Worm (Caenorhabditis elegans) whole organism, L2 larva: ENCODE data around the gene F44G4.5.

Experiments
- C34F6.9 ChIP-seq: fragments of 150-350 bp; optimal IDR thresholded peaks from 2 replicates; lab custom pipeline; 2014; ENCODE audit warnings: missing biosample characterization, missing genetic modification characterization
- F13H6.1 ChIP-seq: sonication (generic microtip); optimal IDR thresholded peaks from 2 replicates; lab custom pipeline; 2016; ENCODE audit warnings: missing genetic modification characterization, missing compliant biosample characterization
- R02D3.7 ChIP-seq: fragments of 150-350 bp; optimal IDR thresholded peaks from 2 replicates; lab custom pipeline; 2014; ENCODE audit warnings: missing biosample characterization, missing genetic modification characterization
- ZK546.5 ChIP-seq: sonication (generic microtip); optimal IDR thresholded peaks from 2 replicates; lab custom pipeline; 2017; ENCODE audit warnings: missing biosample characterization, missing genetic modification characterization
- alr-1 ChIP-seq: fragments of 150-350 bp; optimal IDR thresholded peaks from 2 replicates; lab custom pipeline; 2014; ENCODE audit warnings: missing biosample characterization, missing genetic modification characterization
- blmp-1 ChIP-seq: sonication (generic microtip); optimal IDR thresholded peaks from 2 replicates; lab custom pipeline; 2017; ENCODE audit warnings: missing genetic modification characterization, mild to moderate bottlenecking, missing compliant biosample characterization, antibody characterized with exemption, moderate library complexity; ENCODE audit not compliant: insufficient read depth
- ceh-16 ChIP-seq: fragments of 150-350 bp; optimal IDR thresholded peaks from 2 replicates; lab custom pipeline; 2014; ENCODE audit warnings: missing biosample characterization, missing genetic modification characterization
- dmd-4 ChIP-seq: sonication (generic microtip); optimal IDR thresholded peaks from 2 replicates; lab custom pipeline; 2017; ENCODE audit warnings: missing biosample characterization, missing genetic modification characterization
- fos-1 ChIP-seq: fragments of 150-350 bp; optimal IDR thresholded peaks from 2 replicates; lab custom pipeline; 2014; ENCODE audit warnings: missing biosample characterization, missing genetic modification characterization
- gmeb-1 ChIP-seq: fragments of 150-350 bp; optimal IDR thresholded peaks from 2 replicates; lab custom pipeline; 2014; ENCODE audit warnings: missing biosample characterization, missing genetic modification characterization
- lin-11 ChIP-seq: fragments of 150-350 bp; sonication (generic microtip); optimal IDR thresholded peaks from 2 replicates; lab custom pipeline; 2014; ENCODE audit warnings: missing biosample characterization, missing genetic modification characterization, inconsistent platforms, mixed read lengths
- lin-13 ChIP-seq: fragments of 150-350 bp; optimal IDR thresholded peaks from 2 replicates; lab custom pipeline; 2014; ENCODE audit warnings: missing biosample characterization, missing genetic modification reagents, missing genetic modification characterization
- lin-39 ChIP-seq: fragments of 150-350 bp; optimal IDR thresholded peaks from 2 replicates; lab custom pipeline; 2014; ENCODE audit warnings: missing biosample characterization, missing genetic modification reagents, missing genetic modification characterization
- lsy-2 ChIP-seq, 2 experiments: fragments of 150-350 bp in 1 of 2; sonication (generic microtip) in 1 of 2; optimal IDR thresholded peaks; 2 replicates each; lab custom pipeline; 2014 to 2017; ENCODE audit warnings: missing biosample characterization in 2 of 2, missing genetic modification characterization in 2 of 2
- mab-5 ChIP-seq: fragments of 150-350 bp; optimal IDR thresholded peaks from 2 replicates; lab custom pipeline; 2014; ENCODE audit warnings: missing biosample characterization, missing genetic modification characterization
- mdl-1 ChIP-seq, 2 experiments: fragments of 150-350 bp in 1 of 2; sonication (generic microtip) in 1 of 2; optimal IDR thresholded peaks; 2 replicates each; lab custom pipeline; 2017; ENCODE audit warnings: missing biosample characterization in 2 of 2, missing genetic modification characterization in 2 of 2
- nhr-10 ChIP-seq: sonication (generic microtip); optimal IDR thresholded peaks from 2 replicates; lab custom pipeline; 2017; ENCODE audit warnings: missing biosample characterization, missing genetic modification characterization
- nhr-129 ChIP-seq: fragments of 150-350 bp; optimal IDR thresholded peaks from 2 replicates; lab custom pipeline; 2014; ENCODE audit warnings: missing biosample characterization, missing genetic modification characterization
- nhr-21 ChIP-seq: fragments of 150-350 bp; optimal IDR thresholded peaks from 2 replicates; lab custom pipeline; 2014; ENCODE audit warnings: missing biosample characterization, missing genetic modification characterization
- nhr-23 ChIP-seq: fragments of 150-350 bp; optimal IDR thresholded peaks from 2 replicates; lab custom pipeline; 2014; ENCODE audit warnings: missing biosample characterization, missing genetic modification reagents, missing genetic modification characterization
- nhr-25 ChIP-seq: fragments of 150-350 bp; sonication (generic microtip); optimal IDR thresholded peaks from 3 replicates; lab custom pipeline; 2014; ENCODE audit warnings: missing biosample characterization, missing genetic modification characterization
- peb-1 ChIP-seq: fragments of 150-350 bp; optimal IDR thresholded peaks from 2 replicates; lab custom pipeline; 2014; ENCODE audit warnings: missing biosample characterization, missing genetic modification characterization
- sma-3 ChIP-seq: sonication (generic microtip); optimal IDR thresholded peaks from 2 replicates; lab custom pipeline; 2016; ENCODE audit warnings: missing genetic modification reagents, missing genetic modification characterization, missing compliant biosample characterization
- sma-9 ChIP-seq, 2 experiments: fragments of 150-350 bp in 1 of 2; sonication (generic microtip) in 1 of 2; optimal IDR thresholded peaks; 2 replicates each; lab custom pipeline; 2014 to 2016; ENCODE audit warnings: missing genetic modification characterization in 2 of 2, mild to moderate bottlenecking in 1 of 2, missing biosample characterization in 1 of 2, missing compliant biosample characterization in 1 of 2, missing genetic modification reagents in 1 of 2, moderate library complexity in 1 of 2
- snpc-4 ChIP-seq: fragments of 150-350 bp; optimal IDR thresholded peaks from 2 replicates; lab custom pipeline; 2014; ENCODE audit warnings: missing biosample characterization, missing genetic modification characterization
- unc-39 ChIP-seq: fragments of 150-350 bp; optimal IDR thresholded peaks from 2 replicates; lab custom pipeline; 2014; ENCODE audit warnings: missing biosample characterization, missing genetic modification characterization
- unc-55 ChIP-seq: fragments of 150-350 bp; sonication (generic microtip); optimal IDR thresholded peaks from 3 replicates; lab custom pipeline; 2014; ENCODE audit warnings: missing biosample characterization, missing genetic modification reagents, missing genetic modification characterization
- unc-62 ChIP-seq: fragments of 150-350 bp; optimal IDR thresholded peaks from 2 replicates; lab custom pipeline; 2014; ENCODE audit warnings: missing biosample characterization, missing genetic modification reagents, missing genetic modification characterization
- zag-1 ChIP-seq: fragments of 150-350 bp; optimal IDR thresholded peaks from 2 replicates; lab custom pipeline; 2014; ENCODE audit warnings: missing biosample characterization, missing genetic modification characterization
- ztf-1 ChIP-seq: fragments of 200-800 bp; sonication (Bioruptor generic); conservative IDR thresholded peaks from 2 replicates; pipeline ENCODE4 v1.3.6; 2022; ENCODE audit warnings: missing genetic modification characterization, missing compliant biosample characterization

The F44G4.5 gene

ce11 chrII:9017628-9018027, 17.4 kb upstream of the F44G4.5 start:
- TF ChIP-seq unc-62 (GFP tag; lab: Kevin White, UChicago) (no peak), peb-1 (tag; lab: Kevin White, UChicago) (no peak), sma-3 (GFP tag; lab: Kevin White, UChicago) (no peak), nhr-10 (tag; lab: Kevin White, UChicago) (no peak), unc-39 (tag; lab: Kevin White, UChicago) (no peak), nhr-21 (no peak), lin-11 (tag; lab: Kevin White, UChicago) (no peak), C34F6.9 (tag; lab: Kevin White, UChicago) (no peak)

DNA sequence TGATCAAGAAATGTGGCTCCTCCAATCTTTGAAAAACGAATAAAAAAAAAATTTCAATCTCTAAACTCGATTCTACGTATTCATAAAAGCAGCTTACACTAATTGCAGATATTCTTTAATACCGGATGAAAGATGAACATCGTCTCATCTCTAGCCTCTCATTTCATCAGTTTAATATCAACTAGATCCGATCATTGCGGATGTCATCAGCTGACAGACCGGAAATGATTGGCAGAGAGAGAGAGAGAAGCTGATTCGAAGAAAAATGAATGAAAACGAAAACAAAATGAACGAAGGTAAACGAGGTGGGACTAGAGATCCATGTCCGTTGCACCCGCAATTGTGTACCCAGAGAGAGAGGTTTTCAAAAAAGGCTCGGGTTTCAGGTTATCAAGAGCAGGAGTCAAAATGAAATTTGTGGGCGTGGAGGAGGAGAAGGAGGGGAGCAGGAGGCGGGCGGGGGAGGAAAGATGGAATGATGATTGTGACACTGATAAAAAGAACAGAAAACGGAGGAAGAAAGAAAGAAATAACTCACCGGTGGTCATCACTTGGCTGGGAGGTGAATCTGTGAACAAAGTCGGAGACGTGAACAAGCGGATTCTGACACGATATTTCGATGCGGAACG, 14.8 kb upstream of the F44G4.5 start:
- no peak for TF ChIP-seq dmd-4 (tag; lab: Kevin White, UChicago)
- TF ChIP-seq lin-39 = no peak
- TF ChIP-seq sma-9 (GFP tag; optimal IDR thresholded peaks at IDR 0.05; lab: Kevin White, UChicago) = peak; percentile 46
- no peak for TF ChIP-seq sma-9 (tag; optimal IDR thresholded peaks at IDR 0.05; lab: Kevin White, UChicago)
- no peak for TF ChIP-seq ZK546.5
- no peak for TF ChIP-seq sma-3 (GFP tag; lab: Kevin White, UChicago)
- TF ChIP-seq ztf-1 (GFP tag; lab: Robert Waterston, UW) = no peak
- TF ChIP-seq nhr-21 = no peak
- peak; percentile 4 for TF ChIP-seq F13H6.1
- TF ChIP-seq mab-5 = no peak
- TF ChIP-seq nhr-23 = no peak
- no peak for TF ChIP-seq unc-55 (GFP tag; lab: Kevin White, UChicago)
- TF ChIP-seq nhr-129 = no peak
- no peak for TF ChIP-seq snpc-4 (tag; lab: Kevin White, UChicago)
- TF ChIP-seq zag-1 (tag; lab: Kevin White, UChicago) = no peak
- no peak for TF ChIP-seq R02D3.7 (tag; lab: Kevin White, UChicago)
- TF ChIP-seq fos-1 = peak; percentile 15
- no peak for TF ChIP-seq mdl-1 (tag; optimal IDR thresholded peaks at IDR 0.05; lab: Kevin White, UChicago)
- no peak for TF ChIP-seq blmp-1 (tag; lab: Kevin White, UChicago)
- no peak for TF ChIP-seq nhr-25 (tag; lab: Kevin White, UChicago)
- no peak for TF ChIP-seq lsy-2 (tag; optimal IDR thresholded peaks at IDR 0.05; lab: Kevin White, UChicago)
- TF ChIP-seq unc-39 (tag; lab: Kevin White, UChicago) = no peak

DNA sequence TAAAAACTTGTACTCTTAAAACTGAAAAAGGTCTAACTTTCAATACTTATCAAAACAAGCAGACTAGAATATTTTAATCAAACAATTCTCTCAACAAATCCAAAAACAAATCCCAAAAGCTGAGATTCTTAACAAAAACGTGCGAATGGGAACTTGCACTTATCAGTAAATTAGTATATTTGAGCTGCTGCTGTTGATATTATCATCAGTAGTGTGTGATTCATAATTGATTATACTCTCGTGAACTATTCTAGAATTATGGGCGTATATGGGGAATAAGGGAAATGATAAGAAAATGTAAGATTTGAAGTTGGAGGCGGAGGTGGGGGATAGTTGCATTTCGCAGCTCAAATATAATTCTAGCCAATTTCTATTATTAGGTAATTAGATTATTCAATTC, 14.0 kb upstream of the F44G4.5 start:
- TF ChIP-seq fos-1 = peak; percentile 74
- no peak for TF ChIP-seq lin-11 (tag; lab: Kevin White, UChicago)
- no peak for TF ChIP-seq alr-1 (tag; lab: Kevin White, UChicago)

DNA sequence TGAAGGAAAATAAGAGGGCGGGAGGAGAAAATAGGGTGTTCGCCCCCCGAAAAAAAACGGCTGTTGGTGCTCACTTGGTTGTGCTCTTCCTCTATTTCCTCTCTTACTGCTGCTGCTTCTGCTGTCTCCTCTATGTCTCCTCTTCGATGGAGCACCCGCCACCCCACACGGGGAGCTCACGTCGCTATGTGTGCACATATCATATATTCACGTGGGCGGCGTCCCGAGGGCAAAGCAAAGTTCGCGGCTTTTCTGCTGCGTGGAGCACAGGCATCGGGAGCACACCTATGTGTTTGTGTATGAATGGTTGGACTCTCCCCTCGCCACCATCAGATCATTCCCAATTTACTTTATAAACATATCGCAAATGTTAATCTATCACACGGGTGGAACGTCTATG, 13.1 kb upstream of the F44G4.5 start:
- TF ChIP-seq lsy-2 (tag; optimal IDR thresholded peaks at IDR 0.05; lab: Kevin White, UChicago) (peak in 1 of 2 experiments; percentile 24), peb-1 (tag; lab: Kevin White, UChicago) (no peak), sma-9 (GFP tag; optimal IDR thresholded peaks at IDR 0.05; lab: Kevin White, UChicago) (peak; percentile 33), sma-9 (tag; optimal IDR thresholded peaks at IDR 0.05; lab: Kevin White, UChicago) (no peak), lin-11 (tag; lab: Kevin White, UChicago) (peak; percentile 29), nhr-129 (peak; percentile 37), mdl-1 (tag; optimal IDR thresholded peaks at IDR 0.05; lab: Kevin White, UChicago) (peak in 1 of 2 experiments; percentile 22), ceh-16 (tag; lab: Kevin White, UChicago) (no peak), F13H6.1 (peak; percentile 55), C34F6.9 (tag; lab: Kevin White, UChicago) (peak; percentile 18)

DNA sequence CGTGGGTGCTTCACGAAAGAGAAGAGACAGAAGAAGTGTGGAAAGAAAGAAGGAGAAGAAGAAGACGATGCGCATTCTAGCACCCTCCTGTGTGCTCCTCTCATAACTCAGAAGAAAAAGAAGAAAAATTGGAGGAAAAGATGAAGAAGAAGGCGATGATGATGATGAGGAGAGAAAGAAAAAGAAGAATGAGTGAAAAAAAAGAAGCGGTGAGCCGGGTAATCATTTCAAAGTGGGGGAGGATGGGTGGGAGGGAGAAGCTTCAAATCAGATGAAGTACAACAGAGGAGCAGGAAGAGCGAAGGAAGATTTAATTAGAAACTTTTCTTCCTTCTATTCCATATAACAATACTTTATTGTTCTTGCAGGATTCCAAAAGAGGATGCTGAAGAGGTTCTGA, 10.5 kb upstream of the F44G4.5 start:
- TF ChIP-seq nhr-129 (peak; percentile 23), sma-9 (GFP tag; optimal IDR thresholded peaks at IDR 0.05; lab: Kevin White, UChicago) (no peak), sma-9 (tag; optimal IDR thresholded peaks at IDR 0.05; lab: Kevin White, UChicago) (no peak), lin-11 (tag; lab: Kevin White, UChicago) (no peak), unc-55 (GFP tag; lab: Kevin White, UChicago) (peak; percentile 71), gmeb-1 (tag; lab: Kevin White, UChicago) (no peak), lin-13 (GFP tag; lab: Kevin White, UChicago) (no peak), sma-3 (GFP tag; lab: Kevin White, UChicago) (no peak), nhr-10 (tag; lab: Kevin White, UChicago) (no peak), ztf-1 (GFP tag; lab: Robert Waterston, UW) (no peak)
